Worm (Caenorhabditis elegans): Measurements from ENCODE around the gene mcm-6.

mcm-6 gene

DNA sequence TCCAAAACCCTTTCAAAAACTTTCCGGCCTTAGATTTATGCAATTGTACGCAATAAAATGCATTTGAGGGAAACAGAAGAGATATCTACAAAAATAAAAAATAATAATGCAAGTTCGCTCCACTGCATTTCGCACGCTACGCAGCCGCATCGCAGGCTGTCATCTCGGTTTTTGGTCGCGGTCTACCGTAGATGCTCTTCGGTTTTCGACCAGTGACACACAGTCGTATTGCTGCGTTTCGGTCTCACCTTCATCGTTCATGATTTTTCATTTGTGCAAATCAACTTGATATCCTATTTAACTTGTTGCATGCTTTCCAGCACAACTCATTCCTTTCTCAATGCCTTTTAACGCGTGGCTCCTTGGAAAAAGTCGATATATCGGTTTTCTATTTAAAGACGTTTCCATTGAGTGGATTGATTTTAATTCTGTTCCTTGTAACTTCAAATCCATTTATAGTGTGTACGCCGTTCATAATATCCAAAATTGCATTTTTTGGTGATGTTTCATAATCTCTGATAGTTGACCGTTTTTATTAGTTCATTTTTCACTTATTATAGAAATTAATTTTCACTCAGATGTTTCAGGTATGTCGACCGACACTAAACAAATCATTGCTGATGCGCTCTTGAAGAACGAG lies 13.4 kb upstream of the mcm-6 start, which contains the start of gene vha-1 (continued):
- TF ChIP-seq Y105C5A.15 (GFP tag; IDR thresholded peaks at IDR 0.05) (no peak), zip-2 (tag; optimal IDR thresholded peaks at IDR 0.05) (no peak), mes-2 (tag; optimal IDR thresholded peaks at IDR 0.05; ENCODE audit: poor library complexity, severe bottlenecking) (peak; percentile 91), aly-2 (tag; optimal IDR thresholded peaks at IDR 0.05) (no peak), unc-39 (tag; optimal IDR thresholded peaks at IDR 0.05) (no peak), hlh-11 (tag; optimal IDR thresholded peaks at IDR 0.05) (peak; percentile 88), dpl-1 (GFP tag; optimal IDR thresholded peaks at IDR 0.05) (peak; percentile 74), dmd-9 (GFP tag; IDR thresholded peaks at IDR 0.05) (no peak), nhr-77 (tag; optimal IDR thresholded peaks at IDR 0.05) (peak; percentile 97), R02D3.7 (tag; optimal IDR thresholded peaks at IDR 0.05) (no peak), set-16 (GFP tag; IDR thresholded peaks at IDR 0.05) (no peak), nhr-25 (tag; optimal IDR thresholded peaks at IDR 0.05; ENCODE audit: borderline replicate concordance, insufficient read depth) (peak; percentile 66), mep-1 (tag; optimal IDR thresholded peaks at IDR 0.05) (peak; percentile 92), mdl-1 (tag; optimal IDR thresholded peaks at IDR 0.05) (peak; percentile 4 to 70), ZK546.5 (tag; optimal IDR thresholded peaks at IDR 0.05) (no peak), madf-5 (GFP tag; IDR thresholded peaks at IDR 0.05) (no peak), zip-11 (GFP tag; IDR thresholded peaks at IDR 0.05) (no peak), nhr-48 (tag; optimal IDR thresholded peaks at IDR 0.05) (peak; percentile 40), egl-43 (GFP tag; IDR thresholded peaks at IDR 0.05) (0 out of 2 replicates have a peak, but pooled peaks have one; percentile 29), mdt-29 (GFP tag; IDR thresholded peaks at IDR 0.05) (peak; percentile 71; the same call in 1 of the 2 replicates), ceh-20 (GFP tag; IDR thresholded peaks at IDR 0.05) (no peak), sdz-12 (GFP tag; optimal IDR thresholded peaks at IDR 0.05) (no peak), daf-12 (tag; optimal IDR thresholded peaks at IDR 0.05) (no peak), dmd-6 (GFP tag; IDR thresholded peaks at IDR 0.05) (peak; percentile 93), daf-16 (GFP tag; optimal IDR thresholded peaks at IDR 0.05) (no peak), daf-16 (tag; optimal IDR thresholded peaks at IDR 0.05) (peak; percentile 60), saeg-2 (GFP tag; IDR thresholded peaks at IDR 0.05) (no peak), lin-39 (tag; optimal IDR thresholded peaks at IDR 0.05) (no peak), nhr-28 (tag; optimal IDR thresholded peaks at IDR 0.05) (peak; percentile 92), aha-1 (tag) (peak; percentile 48), Y75B8A.6 (GFP tag; IDR thresholded peaks at IDR 0.05) (no peak), lin-15B (tag; optimal IDR thresholded peaks at IDR 0.05) (peak; percentile 40), nhr-41 (GFP tag; IDR thresholded peaks at IDR 0.05) (no peak), F37D6.2 (tag; optimal IDR thresholded peaks at IDR 0.05) (peak; percentile 7), rbr-2 (tag; optimal IDR thresholded peaks at IDR 0.05) (peak; percentile 82), ceh-62 (tag; optimal IDR thresholded peaks at IDR 0.05) (no peak), nhr-102 (tag; optimal IDR thresholded peaks at IDR 0.05) (peak; percentile 63), ctbp-1 (GFP tag; IDR thresholded peaks at IDR 0.05) (peak; percentile 52), F49E8.2 (tag; optimal IDR thresholded peaks at IDR 0.05; ENCODE audit: borderline replicate concordance) (no peak), madf-9 (GFP tag; conservative IDR thresholded peaks at IDR 0.05) (peak; percentile 69; the same call in 1 of the 2 replicates), Y5F2A.4 (GFP tag; optimal IDR thresholded peaks at IDR 0.05) (no peak), ztf-11 (tag; optimal IDR thresholded peaks at IDR 0.05) (no peak), ces-1 (GFP tag; optimal IDR thresholded peaks at IDR 0.05) (no peak), unc-62 (GFP tag; optimal IDR thresholded peaks at IDR 0.05 in 1 of 2) (peak in 1 of 2 experiments; percentile 95), unc-62 (tag; optimal IDR thresholded peaks at IDR 0.05) (no peak), lim-7 (GFP tag; IDR thresholded peaks at IDR 0.05) (no peak), F44E2.7 (GFP tag; IDR thresholded peaks at IDR 0.05) (no peak), hif-1 (tag; optimal IDR thresholded peaks at IDR 0.05) (peak in 1 of 2 experiments; percentile 58), skn-1 (tag; optimal IDR thresholded peaks at IDR 0.05) (peak; percentile 4), jun-1 (tag; optimal IDR thresholded peaks at IDR 0.05) (peak; percentile 71), cey-2 (tag; optimal IDR thresholded peaks at IDR 0.05; ENCODE audit: borderline replicate concordance, insufficient read depth) (no peak)
